Worm (Caenorhabditis elegans) whole organism, L1 larva: ENCODE measurements around the gene C03B1.17.

ENCODE experiments used
- grh-1 ChIP-seq: fragments of 200-800 bp; sonication (Bioruptor generic); IDR thresholded peaks from 2 replicates; pipeline ENCODE4 v1.3.6; 2022; ENCODE audit warnings: missing genetic modification reagents, missing genetic modification characterization, missing compliant biosample characterization
- pqm-1 ChIP-seq: sonication (generic microtip); optimal IDR thresholded peaks from 3 replicates; lab custom pipeline; 2017; ENCODE audit warnings: missing biosample characterization, missing genetic modification characterization

- no peak for TF ChIP-seq grh-1 (GFP tag; lab: Robert Waterston, UW)
- no peak for TF ChIP-seq pqm-1 (tag; lab: Kevin White, UChicago)
Observed at ce11 chrX:6385185-6385584, 11.7 kb downstream of the C03B1.17 start, which contains the start of gene igdb-3.
